Fruit fly (Drosophila melanogaster) whole organism, embryonic: Measurements from ENCODE around the gene Kpc1.

Source experiments
- Adf1 ChIP-seq: fragments of 200-800 bp; sonication (Bioruptor generic); IDR thresholded peaks from 2 replicates; pipeline ENCODE4 v1.3.6; 2022; ENCODE audit warnings: missing biosample characterization, missing genetic modification characterization
- Atf3 ChIP-seq: fragments of 200-800 bp; sonication (Bioruptor generic); optimal IDR thresholded peaks from 3 replicates; lab custom pipeline; 2016; ENCODE audit warnings: missing biosample characterization, missing genetic modification characterization
- B-H1 ChIP-seq: fragments of 200-800 bp; sonication (Bioruptor generic); IDR thresholded peaks from 3 replicates; pipeline ENCODE4 v1.3.6; 2022; ENCODE audit warnings: missing biosample characterization, missing genetic modification characterization
- Bdp1 ChIP-seq: fragments of 200-800 bp; sonication (Bioruptor generic); optimal IDR thresholded peaks from 3 replicates; lab custom pipeline; 2016; ENCODE audit warnings: missing biosample characterization, missing genetic modification characterization
- Bteb2 ChIP-seq: fragments of 200-800 bp; sonication (Bioruptor generic); optimal IDR thresholded peaks from 2 replicates; lab custom pipeline; 2016; ENCODE audit warnings: missing biosample characterization, missing genetic modification characterization
- CG10209 ChIP-seq: fragments of 200-800 bp; sonication (Bioruptor generic); optimal IDR thresholded peaks from 3 replicates; lab custom pipeline; 2017; ENCODE audit warnings: missing biosample characterization, mild to moderate bottlenecking, missing genetic modification characterization, missing genetic modification reagents
- CG11398 ChIP-seq: fragments of 200-800 bp; sonication (Bioruptor generic); optimal IDR thresholded peaks from 2 replicates; lab custom pipeline; 2016; ENCODE audit warnings: missing biosample characterization, missing genetic modification characterization
- CG12769 ChIP-seq: fragments of 200-800 bp; sonication (Bioruptor generic); optimal IDR thresholded peaks from 2 replicates; lab custom pipeline; 2019; ENCODE audit warnings: missing biosample characterization, mild to moderate bottlenecking, missing genetic modification characterization, moderate library complexity
- CG13296 ChIP-seq: fragments of 200-800 bp; sonication (Bioruptor generic); optimal IDR thresholded peaks from 3 replicates; lab custom pipeline; 2018; ENCODE audit warnings: missing biosample characterization, mild to moderate bottlenecking, missing genetic modification characterization
- CG15011 ChIP-seq: fragments of 200-800 bp; sonication (Bioruptor generic); optimal IDR thresholded peaks from 3 replicates; lab custom pipeline; 2018; ENCODE audit warnings: missing biosample characterization, mild to moderate bottlenecking, missing genetic modification characterization
- CG15514 ChIP-seq: fragments of 200-800 bp; sonication (Bioruptor generic); optimal IDR thresholded peaks from 3 replicates; lab custom pipeline; 2017; ENCODE audit warnings: missing biosample characterization, missing genetic modification characterization, mild to moderate bottlenecking, moderate library complexity, missing genetic modification reagents
- CG16815 ChIP-seq: fragments of 200-800 bp; sonication (Bioruptor generic); optimal IDR thresholded peaks from 3 replicates; lab custom pipeline; 2017; ENCODE audit warnings: missing biosample characterization, mild to moderate bottlenecking, missing genetic modification characterization
- CG17385 ChIP-seq: fragments of 200-800 bp; sonication (Bioruptor generic); optimal IDR thresholded peaks from 3 replicates; lab custom pipeline; 2018; ENCODE audit warnings: missing biosample characterization, mild to moderate bottlenecking, missing genetic modification characterization
- CG17612 ChIP-seq: fragments of 200-800 bp; sonication (Bioruptor generic); IDR thresholded peaks from 2 replicates; pipeline ENCODE4 v1.3.6; 2022; ENCODE audit warnings: missing biosample characterization, missing genetic modification characterization
- CG2129 ChIP-seq: fragments of 200-800 bp; sonication (Bioruptor generic); IDR thresholded peaks from 2 replicates; pipeline ENCODE4 v1.3.6; 2022; ENCODE audit warnings: missing biosample characterization, missing genetic modification characterization; ENCODE audit not compliant: partially characterized antibody
- CG3163 ChIP-seq: fragments of 200-800 bp; sonication (Bioruptor generic); optimal IDR thresholded peaks from 3 replicates; lab custom pipeline; 2016; ENCODE audit warnings: missing biosample characterization, missing genetic modification characterization
- CG32772 ChIP-seq: fragments of 200-800 bp; sonication (Bioruptor generic); IDR thresholded peaks from 2 replicates; pipeline ENCODE4 v1.3.6; 2022; ENCODE audit warnings: missing biosample characterization, missing genetic modification characterization
- CG34224 ChIP-seq: fragments of 200-800 bp; sonication (Bioruptor generic); IDR thresholded peaks from 3 replicates; pipeline ENCODE4 v1.3.6; 2022; ENCODE audit warnings: missing biosample characterization, missing genetic modification characterization; ENCODE audit not compliant: partially characterized antibody
- CG4424 ChIP-seq: fragments of 200-800 bp; sonication (Bioruptor generic); optimal IDR thresholded peaks from 3 replicates; lab custom pipeline; 2016; ENCODE audit warnings: missing biosample characterization, missing genetic modification characterization
- CG4820 ChIP-seq: fragments of 200-800 bp; sonication (Bioruptor generic); optimal IDR thresholded peaks from 3 replicates; lab custom pipeline; 2016; ENCODE audit warnings: missing biosample characterization, missing genetic modification characterization
- CG6254 ChIP-seq: fragments of 200-800 bp; sonication (Bioruptor generic); optimal IDR thresholded peaks from 3 replicates; lab custom pipeline; 2017; ENCODE audit warnings: mild to moderate bottlenecking, missing biosample characterization, missing genetic modification reagents, missing genetic modification characterization
- CG6765 ChIP-seq: fragments of 200-800 bp; sonication (Bioruptor generic); optimal IDR thresholded peaks from 3 replicates; lab custom pipeline; 2017; ENCODE audit warnings: missing biosample characterization, mild to moderate bottlenecking, missing genetic modification characterization
- CG7372 ChIP-seq: fragments of 200-800 bp; sonication (Bioruptor generic); IDR thresholded peaks from 2 replicates; pipeline ENCODE4 v1.3.6; 2022; ENCODE audit warnings: missing biosample characterization, missing genetic modification characterization
- CG7556 ChIP-seq: fragments of 200-800 bp; sonication (Bioruptor generic); optimal IDR thresholded peaks from 2 replicates; lab custom pipeline; 2017; ENCODE audit warnings: missing biosample characterization, mild to moderate bottlenecking, missing genetic modification characterization
- CG8281 ChIP-seq: fragments of 200-800 bp; sonication (Bioruptor generic); optimal IDR thresholded peaks from 2 replicates; lab custom pipeline; 2018; ENCODE audit warnings: missing biosample characterization, mild to moderate bottlenecking, missing genetic modification characterization, moderate library complexity
- CG9797 ChIP-seq: fragments of 200-800 bp; sonication (Bioruptor generic); optimal IDR thresholded peaks from 3 replicates; lab custom pipeline; 2018; ENCODE audit warnings: missing biosample characterization, mild to moderate bottlenecking, missing genetic modification characterization
- Eip74EF ChIP-seq, 2 experiments: fragments of 200-800 bp in 1 of 2; fragments of >200 bp in 1 of 2; sonication (Bioruptor generic) in 1 of 2; optimal IDR thresholded peaks; 2 replicates each; lab custom pipeline; 2017 to 2019; ENCODE audit warnings: missing biosample characterization in 2 of 2, missing genetic modification characterization in 2 of 2, mild to moderate bottlenecking in 1 of 2, moderate library complexity in 1 of 2
- Fer3 ChIP-seq: fragments of 200-800 bp; sonication (Bioruptor generic); optimal IDR thresholded peaks from 2 replicates; lab custom pipeline; 2018; ENCODE audit warnings: missing biosample characterization, mild to moderate bottlenecking, missing genetic modification characterization, moderate library complexity
- Gug ChIP-seq: fragments of 200-800 bp; sonication (Bioruptor generic); IDR thresholded peaks from 4 replicates; pipeline ENCODE4 v1.3.6; 2022; ENCODE audit warnings: missing biosample characterization, missing genetic modification characterization
- Hmx ChIP-seq: fragments of 200-800 bp; sonication (Bioruptor generic); optimal IDR thresholded peaks from 2 replicates; lab custom pipeline; 2016; ENCODE audit warnings: missing biosample characterization, missing genetic modification characterization
- Hr78 ChIP-seq, 2 experiments: fragments of 200-800 bp in 1 of 2; fragments of >200 bp in 1 of 2; sonication (Bioruptor generic) in 1 of 2; optimal IDR thresholded peaks; 2 replicates each; lab custom pipeline; 2017 to 2019; ENCODE audit warnings: missing biosample characterization in 2 of 2, missing genetic modification characterization in 2 of 2, mild to moderate bottlenecking in 1 of 2, moderate library complexity in 1 of 2
- Lhr ChIP-seq: fragments of 200-800 bp; sonication (Bioruptor generic); optimal IDR thresholded peaks from 3 replicates; lab custom pipeline; 2017; ENCODE audit warnings: mild to moderate bottlenecking, missing biosample characterization, missing genetic modification reagents, missing genetic modification characterization
- NK7.1 ChIP-seq: fragments of 200-800 bp; sonication (Bioruptor generic); optimal IDR thresholded peaks from 3 replicates; lab custom pipeline; 2016; ENCODE audit warnings: missing biosample characterization, missing genetic modification characterization
- Nf-YA ChIP-seq: fragments of 200-800 bp; sonication (Bioruptor generic); IDR thresholded peaks from 2 replicates; pipeline ENCODE4 v1.3.6; 2022; ENCODE audit warnings: missing biosample characterization, missing genetic modification characterization
- Pdp1 ChIP-seq, 2 experiments: fragments of 200-800 bp; sonication (Bioruptor generic); optimal IDR thresholded peaks; 3 replicates each; lab custom pipeline; 2016; ENCODE audit warnings: missing biosample characterization in 2 of 2, missing genetic modification characterization in 2 of 2, mild to moderate bottlenecking in 1 of 2, moderate library complexity in 1 of 2
- corto ChIP-seq: fragments of 200-800 bp; sonication (Bioruptor generic); optimal IDR thresholded peaks from 2 replicates; lab custom pipeline; 2016; ENCODE audit warnings: missing biosample characterization, mild to moderate bottlenecking, missing genetic modification characterization, moderate library complexity
- dan ChIP-seq: fragments of 200-800 bp; sonication (Bioruptor generic); IDR thresholded peaks from 2 replicates; pipeline ENCODE4 v1.3.6; 2022; ENCODE audit warnings: missing biosample characterization, missing genetic modification characterization
- en ChIP-seq: fragments of 200-800 bp; sonication (Bioruptor generic); optimal IDR thresholded peaks from 2 replicates; lab custom pipeline; 2016; ENCODE audit warnings: missing biosample characterization, missing genetic modification characterization
- exex ChIP-seq: fragments of 200-800 bp; sonication (Bioruptor generic); optimal IDR thresholded peaks from 4 replicates; lab custom pipeline; 2018; ENCODE audit warnings: missing biosample characterization, mild to moderate bottlenecking, missing genetic modification characterization, moderate library complexity
- gem ChIP-seq: fragments of 200-800 bp; sonication (Bioruptor generic); optimal IDR thresholded peaks from 2 replicates; lab custom pipeline; 2019; ENCODE audit warnings: missing biosample characterization, mild to moderate bottlenecking, missing genetic modification characterization, moderate library complexity
- hbn ChIP-seq: fragments of 200-800 bp; sonication (Bioruptor generic); IDR thresholded peaks from 2 replicates; pipeline ENCODE4 v1.3.6; 2022; ENCODE audit warnings: missing biosample characterization, missing genetic modification characterization; ENCODE audit not compliant: partially characterized antibody
- lola ChIP-seq, 3 experiments: fragments of >200 bp in 2 of 3; fragments of 200-800 bp in 1 of 3; sonication (Bioruptor generic) in 1 of 3; optimal IDR thresholded peaks; 2 replicates each; lab custom pipeline; 2017 to 2019; ENCODE audit warnings: missing biosample characterization in 3 of 3, missing genetic modification characterization in 3 of 3, mild to moderate bottlenecking in 1 of 3, moderate library complexity in 1 of 3
- run ChIP-seq: fragments of 200-800 bp; sonication (Bioruptor generic); optimal IDR thresholded peaks from 3 replicates; lab custom pipeline; 2018; ENCODE audit warnings: missing biosample characterization, mild to moderate bottlenecking, missing genetic modification characterization
- slbo ChIP-seq: fragments of 200-800 bp; sonication (Bioruptor generic); IDR thresholded peaks from 2 replicates; pipeline ENCODE4 v1.3.6; 2022; ENCODE audit warnings: missing biosample characterization, missing genetic modification characterization
- stwl ChIP-seq: fragments of 200-800 bp; sonication (Bioruptor generic); optimal IDR thresholded peaks from 3 replicates; lab custom pipeline; 2018; ENCODE audit warnings: missing biosample characterization, mild to moderate bottlenecking, missing genetic modification characterization, moderate library complexity
- usp ChIP-seq: fragments of >200 bp; optimal IDR thresholded peaks from 2 replicates; lab custom pipeline; 2017; ENCODE audit warnings: missing biosample characterization, missing genetic modification characterization
- zen2 ChIP-seq: fragments of 200-800 bp; sonication (Bioruptor generic); IDR thresholded peaks from 3 replicates; pipeline ENCODE4 v1.3.6; 2022; ENCODE audit warnings: missing biosample characterization, missing genetic modification characterization; ENCODE audit not compliant: partially characterized antibody

Kpc1 gene

dm6 chr3R:15242186-15243045 is 46.4 kb upstream of the Kpc1 start, which contains the start of the genes tefu and Hsc70-4 (continued):
- peak; percentile 90 for TF ChIP-seq slbo (GFP tag; lab: Robert Waterston, UW)
- TF ChIP-seq zen2 (GFP tag; lab: Robert Waterston, UW), result no peak
- no peak for TF ChIP-seq NK7.1
- TF ChIP-seq CG6254, result peak; percentile 1
- TF ChIP-seq CG7556, result no peak
- peak; percentile 61 for TF ChIP-seq Bteb2 (GFP tag; lab: Kevin White, UChicago)
- peak; percentile 81 for TF ChIP-seq CG16815 (GFP tag; lab: Kevin White, UChicago)
- TF ChIP-seq hbn, result no peak
- TF ChIP-seq lola (GFP tag; optimal IDR thresholded peaks at IDR 0.05; lab: Kevin White, UChicago), result peak in 2 of 3 experiments; percentile 64 to 93
- no peak for TF ChIP-seq CG2129 (GFP tag; lab: Robert Waterston, UW)
- peak; percentile 86 for TF ChIP-seq gem (tag; lab: Kevin White, UChicago)
- TF ChIP-seq Bdp1 (GFP tag; lab: Kevin White, UChicago), result peak; percentile 57
- peak; percentile 79 for TF ChIP-seq run (tag; lab: Kevin White, UChicago)
- peak; percentile 71 for TF ChIP-seq Atf3 (GFP tag; lab: Kevin White, UChicago)
- peak; percentile 92 for TF ChIP-seq Gug (GFP tag; lab: Robert Waterston, UW)
- TF ChIP-seq CG13296 (GFP tag; lab: Kevin White, UChicago), result peak; percentile 58
- TF ChIP-seq Pdp1 (GFP tag; optimal IDR thresholded peaks at IDR 0.05; lab: Kevin White, UChicago), result peak; percentile 85 to 90
- TF ChIP-seq Adf1 (GFP tag; lab: Robert Waterston, UW), result no peak; the same call in 1 of the 2 replicates
- TF ChIP-seq CG15514 (GFP tag; lab: Kevin White, UChicago), result peak; percentile 74
- peak; percentile 82 for TF ChIP-seq CG4424 (GFP tag; lab: Kevin White, UChicago)
- TF ChIP-seq dan (GFP tag; lab: Robert Waterston, UW), result 0 out of 2 replicates have a peak, but pooled peaks have one; percentile 44
- TF ChIP-seq Nf-YA (GFP tag; lab: Robert Waterston, UW), result peak; percentile 52; the same call in 1 of the 2 replicates
- TF ChIP-seq CG9797 (GFP tag; lab: Kevin White, UChicago), result peak; percentile 96
- peak in 1 of 2 experiments; percentile 82 for TF ChIP-seq Eip74EF (GFP tag; optimal IDR thresholded peaks at IDR 0.05; lab: Kevin White, UChicago)
- peak; percentile 30 for TF ChIP-seq exex (tag; lab: Kevin White, UChicago)
- peak in 1 of 2 experiments; percentile 77 for TF ChIP-seq Hr78 (GFP tag; optimal IDR thresholded peaks at IDR 0.05; lab: Kevin White, UChicago)
- peak; percentile 54 for TF ChIP-seq CG15011 (GFP tag; lab: Kevin White, UChicago)
- TF ChIP-seq Fer3 (tag; lab: Kevin White, UChicago), result peak; percentile 62
- no peak for TF ChIP-seq CG34224
- peak; percentile 95 for TF ChIP-seq Lhr
- TF ChIP-seq CG17612 (GFP tag; lab: Robert Waterston, UW), result peak; percentile 69
- TF ChIP-seq Hmx (GFP tag; lab: Kevin White, UChicago), result no peak
- TF ChIP-seq CG4820 (GFP tag; lab: Kevin White, UChicago), result peak; percentile 72
- no peak for TF ChIP-seq corto (GFP tag; lab: Kevin White, UChicago)
- TF ChIP-seq CG10209 (GFP tag; lab: Kevin White, UChicago), result peak; percentile 69
- TF ChIP-seq CG17385 (GFP tag; lab: Kevin White, UChicago), result peak; percentile 61
- TF ChIP-seq stwl (tag; lab: Kevin White, UChicago), result peak; percentile 70
- peak; percentile 76 for TF ChIP-seq CG32772
- no peak for TF ChIP-seq CG6765 (GFP tag; lab: Kevin White, UChicago)
- no peak for TF ChIP-seq CG11398 (GFP tag; lab: Kevin White, UChicago)
- peak; percentile 73 for TF ChIP-seq B-H1
- TF ChIP-seq CG12769 (tag; lab: Kevin White, UChicago), result no peak
- TF ChIP-seq usp, result no peak
- peak; percentile 73 for TF ChIP-seq CG7372 (GFP tag; lab: Robert Waterston, UW)
- peak; percentile 31 for TF ChIP-seq CG8281 (tag; lab: Kevin White, UChicago)
- TF ChIP-seq en (GFP tag; lab: Kevin White, UChicago), result no peak
- TF ChIP-seq CG3163 (GFP tag; lab: Kevin White, UChicago), result peak; percentile 53
